Worm (Caenorhabditis elegans): ENCODE results near the gene gbb-1.

The gbb-1 gene

ce11 chrX:2972272-2973042, 14.7 kb downstream of the gbb-1 start:
- peak; percentile 14 for TF ChIP-seq nhr-71 (tag; optimal IDR thresholded peaks at IDR 0.05)
- peak; percentile 1 for TF ChIP-seq sup-37 (GFP tag; optimal IDR thresholded peaks at IDR 0.05)
- peak; percentile 36 for TF ChIP-seq blmp-1 (tag; optimal IDR thresholded peaks at IDR 0.05)
- peak; percentile 56 for TF ChIP-seq nhr-85 (tag)
- TF ChIP-seq ceh-63 (GFP tag; optimal IDR thresholded peaks at IDR 0.05), result peak; percentile 41
- no peak for TF ChIP-seq ces-1 (GFP tag; optimal IDR thresholded peaks at IDR 0.05)
- TF ChIP-seq lir-3 (tag; optimal IDR thresholded peaks at IDR 0.05; ENCODE audit: poor library complexity), result peak; percentile 0
- TF ChIP-seq lin-35 (GFP tag; optimal IDR thresholded peaks at IDR 0.05), result peak in 1 of 2 experiments; percentile 58
- TF ChIP-seq snu-23 (GFP tag; optimal IDR thresholded peaks at IDR 0.05), result peak; percentile 11
- TF ChIP-seq mdl-1 (tag; optimal IDR thresholded peaks at IDR 0.05), result no peak
- no peak for TF ChIP-seq unc-86 (tag; optimal IDR thresholded peaks at IDR 0.05)
- TF ChIP-seq unc-130 (tag; optimal IDR thresholded peaks at IDR 0.05), result no peak
- TF ChIP-seq nhr-47 (tag; optimal IDR thresholded peaks at IDR 0.05), result no peak
- no peak for TF ChIP-seq elt-2 (tag; optimal IDR thresholded peaks at IDR 0.05)
- TF ChIP-seq alr-1 (tag; optimal IDR thresholded peaks at IDR 0.05; ENCODE audit: borderline replicate concordance), result no peak
- no peak for TF ChIP-seq efl-1 (optimal IDR thresholded peaks at IDR 0.05)
- TF ChIP-seq efl-1 (GFP tag; optimal IDR thresholded peaks at IDR 0.05 in 1 of 2), result peak in 1 of 2 experiments; percentile 88
- no peak for TF ChIP-seq ztf-11 (tag; optimal IDR thresholded peaks at IDR 0.05)
- TF ChIP-seq ama-1 (optimal IDR thresholded peaks at IDR 0.05), result no peak
- TF ChIP-seq lin-14 (GFP tag; optimal IDR thresholded peaks at IDR 0.05), result peak; percentile 21
- no peak for TF ChIP-seq rnt-1 (tag; optimal IDR thresholded peaks at IDR 0.05)
- no peak for TF ChIP-seq aly-2 (tag; optimal IDR thresholded peaks at IDR 0.05)
- peak; percentile 31 for TF ChIP-seq skn-1 (tag; optimal IDR thresholded peaks at IDR 0.05)
- no peak for TF ChIP-seq pag-3 (tag; optimal IDR thresholded peaks at IDR 0.05; ENCODE audit: borderline replicate concordance, insufficient read depth)

- TF ChIP-seq skn-1 (tag; optimal IDR thresholded peaks at IDR 0.05) (no peak), ceh-90 (tag; optimal IDR thresholded peaks at IDR 0.05) (no peak), vab-15 (tag; optimal IDR thresholded peaks at IDR 0.05) (no peak), fos-1 (tag; optimal IDR thresholded peaks at IDR 0.05) (no peak), jun-1 (tag; optimal IDR thresholded peaks at IDR 0.05) (no peak), sox-4 (tag; optimal IDR thresholded peaks at IDR 0.05) (no peak), lin-35 (GFP tag; optimal IDR thresholded peaks at IDR 0.05) (no peak), hpl-2 (GFP tag; optimal IDR thresholded peaks at IDR 0.05) (no peak), ces-1 (GFP tag; optimal IDR thresholded peaks at IDR 0.05) (no peak), sup-37 (GFP tag; optimal IDR thresholded peaks at IDR 0.05) (no peak), aha-1 (tag; optimal IDR thresholded peaks at IDR 0.05) (no peak), nhr-90 (tag; optimal IDR thresholded peaks at IDR 0.05; ENCODE audit: poor library complexity) (no peak), pqm-1 (tag; optimal IDR thresholded peaks at IDR 0.05) (no peak), hlh-4 (tag; optimal IDR thresholded peaks at IDR 0.05) (no peak), lir-3 (tag; optimal IDR thresholded peaks at IDR 0.05; ENCODE audit: poor library complexity) (no peak), lin-13 (GFP tag; optimal IDR thresholded peaks at IDR 0.05) (no peak), F16B12.6 (tag; optimal IDR thresholded peaks at IDR 0.05) (no peak), fkh-10 (GFP tag; optimal IDR thresholded peaks at IDR 0.05) (no peak), aly-2 (tag; optimal IDR thresholded peaks at IDR 0.05) (no peak), sptf-1 (tag; optimal IDR thresholded peaks at IDR 0.05) (no peak), ets-5 (GFP tag; IDR thresholded peaks at IDR 0.05) (no peak), rnt-1 (tag; optimal IDR thresholded peaks at IDR 0.05) (peak; percentile 64), nhr-20 (tag; optimal IDR thresholded peaks at IDR 0.05) (no peak), unc-62 (GFP tag; optimal IDR thresholded peaks at IDR 0.05) (no peak), mep-1 (tag; optimal IDR thresholded peaks at IDR 0.05) (no peak), snu-23 (GFP tag; optimal IDR thresholded peaks at IDR 0.05) (peak; percentile 13), dsc-1 (tag; optimal IDR thresholded peaks at IDR 0.05) (peak; percentile 52), lin-14 (GFP tag; optimal IDR thresholded peaks at IDR 0.05) (peak; percentile 58), elt-3 (tag; optimal IDR thresholded peaks at IDR 0.05) (no peak), unc-30 (tag; optimal IDR thresholded peaks at IDR 0.05) (no peak), lin-39 (tag; optimal IDR thresholded peaks at IDR 0.05) (no peak), efl-1 (optimal IDR thresholded peaks at IDR 0.05) (no peak), efl-1 (GFP tag; optimal IDR thresholded peaks at IDR 0.05 in 1 of 2) (no peak), lsy-2 (tag; optimal IDR thresholded peaks at IDR 0.05) (peak in 1 of 2 experiments; percentile 17), blmp-1 (tag; optimal IDR thresholded peaks at IDR 0.05) (no peak), egl-13 (tag; optimal IDR thresholded peaks at IDR 0.05) (no peak), mef-2 (tag; optimal IDR thresholded peaks at IDR 0.05) (no peak)
These were observed 17.7 kb downstream of the gbb-1 start for ce11 chrX:2975421-2975820.

All from whole organism, L1 larva.